Fruit fly (Drosophila melanogaster): ENCODE measurements around the gene Hrb87F.
A peak's percentile ranks its signal among the peaks of the same experiment; 100 is the strongest.

Gene Hrb87F

DNA sequence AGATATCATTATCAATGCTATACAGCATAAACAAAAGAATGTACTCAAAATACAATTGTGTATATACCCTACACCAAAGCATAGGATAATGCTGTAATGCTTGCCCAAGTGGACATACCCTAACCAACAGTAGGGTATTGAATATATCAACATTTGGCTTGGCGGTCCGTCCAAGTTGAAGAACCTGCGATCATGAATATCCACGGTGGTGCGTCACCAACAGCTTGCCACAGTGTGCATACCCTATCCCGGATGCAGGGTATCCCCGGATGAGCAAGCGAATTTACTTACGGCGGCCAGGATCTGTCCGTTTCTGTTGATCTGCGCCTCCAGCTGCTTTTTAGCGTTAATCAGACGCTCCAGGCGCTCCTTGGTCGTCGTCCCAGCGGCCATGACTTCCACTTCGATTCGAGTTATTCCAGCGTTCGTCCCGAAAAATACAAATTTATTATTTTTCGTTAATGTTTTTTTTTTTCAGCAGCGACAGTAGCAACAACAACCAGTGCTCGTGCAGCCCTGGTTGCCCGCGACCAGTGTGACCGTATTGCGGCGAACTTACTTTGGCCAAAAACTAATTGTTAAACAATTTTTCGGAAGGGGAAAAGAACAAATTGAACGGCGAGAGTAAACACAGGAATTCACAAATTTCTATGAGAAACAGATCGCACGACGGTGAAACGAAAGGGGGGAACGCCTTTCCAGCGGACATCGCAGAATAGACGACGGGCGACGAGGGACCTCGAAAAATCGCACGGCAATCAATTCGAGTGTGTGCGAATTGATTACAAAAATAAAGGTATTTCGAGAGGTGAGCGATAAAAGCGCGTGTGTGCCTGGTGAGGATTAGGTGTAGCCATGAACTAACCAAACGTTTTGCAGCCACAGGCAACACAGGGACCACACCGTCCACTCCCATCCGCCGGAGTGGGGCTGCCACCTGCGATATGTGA is 16.1 kb upstream of the Hrb87F start, which contains the start of the genes Lkb1 and CG9588 (continued):
- peak; percentile 60 for TF ChIP-seq CG4730 (GFP tag; IDR thresholded peaks at IDR 0.05)
- no peak for TF ChIP-seq br (optimal IDR thresholded peaks at IDR 0.05)
- no peak for TF ChIP-seq Mes4 (GFP tag; optimal IDR thresholded peaks at IDR 0.05)
- peak; percentile 72; the same call in 2 of the 3 replicates for TF ChIP-seq CG11695 (GFP tag; IDR thresholded peaks at IDR 0.05)
- TF ChIP-seq CG18764 (GFP tag; optimal IDR thresholded peaks at IDR 0.05), result no peak
- peak; percentile 29 for TF ChIP-seq pum (GFP tag; optimal IDR thresholded peaks at IDR 0.05)
- no peak for TF ChIP-seq kni (GFP tag; optimal IDR thresholded peaks at IDR 0.05)
- TF ChIP-seq chif (GFP tag; optimal IDR thresholded peaks at IDR 0.05), result peak; percentile 46 to 52
- TF ChIP-seq CG2202 (tag; optimal IDR thresholded peaks at IDR 0.05), result no peak
- TF ChIP-seq CG17829 (tag; optimal IDR thresholded peaks at IDR 0.05), result no peak
- peak; percentile 82 for TF ChIP-seq esg (GFP tag; conservative IDR thresholded peaks at IDR 0.05)
- no peak for TF ChIP-seq Sox100B (GFP tag; optimal IDR thresholded peaks at IDR 0.05)
- TF ChIP-seq Pdp1 (GFP tag; optimal IDR thresholded peaks at IDR 0.05), result peak; percentile 38 to 41
- peak; percentile 61 for TF ChIP-seq CG8924 (tag; optimal IDR thresholded peaks at IDR 0.05)
- no peak for TF ChIP-seq pita (GFP tag; optimal IDR thresholded peaks at IDR 0.05)
- TF ChIP-seq CG32767 (GFP tag; IDR thresholded peaks at IDR 0.05), result peak; percentile 53; the same call in 1 of the 2 replicates
- peak; percentile 61 for TF ChIP-seq fd96Cb (tag; optimal IDR thresholded peaks at IDR 0.05)
- TF ChIP-seq Taf1 (GFP tag; IDR thresholded peaks at IDR 0.05), result peak; percentile 62; the same call in 1 of the 2 replicates
- TF ChIP-seq pzg (GFP tag; optimal IDR thresholded peaks at IDR 0.05), result peak; percentile 58
- no peak for TF ChIP-seq CG7271 (tag; optimal IDR thresholded peaks at IDR 0.05)
- TF ChIP-seq bigmax (GFP tag; optimal IDR thresholded peaks at IDR 0.05), result no peak
- peak; percentile 1 for TF ChIP-seq tx (GFP tag; optimal IDR thresholded peaks at IDR 0.05)
- no peak for TF ChIP-seq mirr (GFP tag; optimal IDR thresholded peaks at IDR 0.05)
- no peak for TF ChIP-seq HLHmδ (GFP tag; optimal IDR thresholded peaks at IDR 0.05)
- peak; percentile 81 for TF ChIP-seq CG32532 (GFP tag; IDR thresholded peaks at IDR 0.05)
- TF ChIP-seq lmd (GFP tag; IDR thresholded peaks at IDR 0.05), result peak; percentile 82
- no peak for TF ChIP-seq slou (GFP tag; optimal IDR thresholded peaks at IDR 0.05)
- TF ChIP-seq dpn (GFP tag; optimal IDR thresholded peaks at IDR 0.05), result peak; percentile 41 to 60
- peak; percentile 84 for TF ChIP-seq ase (GFP tag; IDR thresholded peaks at IDR 0.05)
- peak; percentile 90 for TF ChIP-seq slbo (GFP tag; IDR thresholded peaks at IDR 0.05)
- no peak for TF ChIP-seq gsb-n (tag; optimal IDR thresholded peaks at IDR 0.05)
- TF ChIP-seq Myb (GFP tag; optimal IDR thresholded peaks at IDR 0.05), result peak; percentile 52
- peak; percentile 71 for TF ChIP-seq D19A (tag; optimal IDR thresholded peaks at IDR 0.05)
- TF ChIP-seq CG3726 (GFP tag; IDR thresholded peaks at IDR 0.05), result peak; percentile 64; the same call in 1 of the 3 replicates
- TF ChIP-seq bcd (GFP tag; optimal IDR thresholded peaks at IDR 0.05), result peak; percentile 60
- TF ChIP-seq lilli (GFP tag; optimal IDR thresholded peaks at IDR 0.05), result peak; percentile 71
- no peak for TF ChIP-seq CG31365 (tag; optimal IDR thresholded peaks at IDR 0.05)
- TF ChIP-seq Dp (GFP tag; optimal IDR thresholded peaks at IDR 0.05), result peak; percentile 17
- TF ChIP-seq ro (GFP tag; IDR thresholded peaks at IDR 0.05), result peak; percentile 71
- TF ChIP-seq mam (GFP tag; optimal IDR thresholded peaks at IDR 0.05), result peak; percentile 35
- no peak for TF ChIP-seq ato (GFP tag; IDR thresholded peaks at IDR 0.05; ENCODE audit: partially characterized antibody)
- TF ChIP-seq CG10654 (GFP tag; optimal IDR thresholded peaks at IDR 0.05), result peak; percentile 5
- TF ChIP-seq Dip3 (GFP tag; optimal IDR thresholded peaks at IDR 0.05), result peak; percentile 67
- TF ChIP-seq zen (tag; optimal IDR thresholded peaks at IDR 0.05), result peak; percentile 5
- TF ChIP-seq Nf-YA (GFP tag; IDR thresholded peaks at IDR 0.05), result peak; percentile 69; the same call in 1 of the 2 replicates
- TF ChIP-seq CG15269 (tag; optimal IDR thresholded peaks at IDR 0.05), result no peak
- TF ChIP-seq knrl (GFP tag; IDR thresholded peaks at IDR 0.05; ENCODE audit: partially characterized antibody), result no peak; the same call in 2 of the 3 replicates
- TF ChIP-seq CG2712 (tag; optimal IDR thresholded peaks at IDR 0.05), result peak; percentile 39
- peak; percentile 41; the same call in 1 of the 2 replicates for TF ChIP-seq CG6272 (GFP tag; IDR thresholded peaks at IDR 0.05)
